Worm (Caenorhabditis elegans) whole organism, L4/young adult: ENCODE measurements around the gene T22B2.5.
A peak's percentile ranks its signal among the peaks of the same experiment; 100 is the strongest.

ENCODE experiments used
- W03F9.2 ChIP-seq: fragments of 150-350 bp; optimal IDR thresholded peaks from 2 replicates; lab custom pipeline; 2014; ENCODE audit warnings: missing biosample characterization, missing genetic modification characterization
- dao-5 ChIP-seq: sonication (generic microtip); optimal IDR thresholded peaks from 2 replicates; lab custom pipeline; 2016; ENCODE audit warnings: missing genotype, missing genetic modification characterization, moderate library complexity, missing compliant biosample characterization
- him-1 ChIP-seq: sonication (generic microtip); optimal IDR thresholded peaks from 2 replicates; lab custom pipeline; 2016; ENCODE audit warnings: missing genotype, missing genetic modification reagents, missing genetic modification characterization, missing compliant biosample characterization

T22B2.5 gene

ce11 chrX:3911280-3911679 is at the start of gene T22B2.5:
TSS of gene T22B2.5 (minus strand) at chrX:3911380.
- TF ChIP-seq W03F9.2 (tag; lab: Kevin White, UChicago) (no peak), him-1 (tag; lab: Kevin White, UChicago) (no peak), dao-5 (tag; lab: Kevin White, UChicago) (no peak)

- no peak for TF ChIP-seq W03F9.2 (tag; lab: Kevin White, UChicago)
- no peak for TF ChIP-seq dao-5 (tag; lab: Kevin White, UChicago)
- no peak for TF ChIP-seq him-1 (tag; lab: Kevin White, UChicago)
Observed at ce11 chrX:3960345-3960744, 49.2 kb upstream of the T22B2.5 start.

- no peak for TF ChIP-seq W03F9.2 (tag; lab: Kevin White, UChicago)
- no peak for TF ChIP-seq dao-5 (tag; lab: Kevin White, UChicago)
- TF ChIP-seq him-1 (tag; lab: Kevin White, UChicago): no peak
Observed at ce11 chrX:3959221-3959620, 48.0 kb upstream of the T22B2.5 start.

ce11 chrX:3958252-3958651 is 47.1 kb upstream of the T22B2.5 start, which contains the start of gene lin-18:
TSS of gene lin-18 (plus strand) at chrX:3958552.
- TF ChIP-seq him-1 (tag; lab: Kevin White, UChicago): no peak
- no peak for TF ChIP-seq dao-5 (tag; lab: Kevin White, UChicago)
- no peak for TF ChIP-seq W03F9.2 (tag; lab: Kevin White, UChicago)

- TF ChIP-seq W03F9.2 (tag; lab: Kevin White, UChicago) (no peak), dao-5 (tag; lab: Kevin White, UChicago) (no peak), him-1 (tag; lab: Kevin White, UChicago) (no peak)
Observed at ce11 chrX:3957475-3958204, 46.5 kb upstream of the T22B2.5 start.

- TF ChIP-seq W03F9.2 (tag; lab: Kevin White, UChicago) (no peak), dao-5 (tag; lab: Kevin White, UChicago) (no peak), him-1 (tag; lab: Kevin White, UChicago) (no peak)
Observed at ce11 chrX:3952737-3953136, 41.6 kb upstream of the T22B2.5 start.

- TF ChIP-seq W03F9.2 (tag; lab: Kevin White, UChicago): no peak
- TF ChIP-seq dao-5 (tag; lab: Kevin White, UChicago): no peak
- TF ChIP-seq him-1 (tag; lab: Kevin White, UChicago): no peak
Observed at ce11 chrX:3949763-3950162, 38.6 kb upstream of the T22B2.5 start.

ce11 chrX:3949026-3949425 is 37.8 kb upstream of the T22B2.5 start:
- TF ChIP-seq him-1 (tag; lab: Kevin White, UChicago) (no peak), dao-5 (tag; lab: Kevin White, UChicago) (no peak), W03F9.2 (tag; lab: Kevin White, UChicago) (no peak)

- TF ChIP-seq him-1 (tag; lab: Kevin White, UChicago) (peak; percentile 28), dao-5 (tag; lab: Kevin White, UChicago) (no peak), W03F9.2 (tag; lab: Kevin White, UChicago) (no peak)
Observed at ce11 chrX:3945681-3946080, 34.5 kb upstream of the T22B2.5 start.

ce11 chrX:3944961-3945587 is 33.9 kb upstream of the T22B2.5 start:
- TF ChIP-seq him-1 (tag; lab: Kevin White, UChicago) (no peak), dao-5 (tag; lab: Kevin White, UChicago) (no peak), W03F9.2 (tag; lab: Kevin White, UChicago) (no peak)

ce11 chrX:3944073-3944472 is 32.9 kb upstream of the T22B2.5 start:
- no peak for TF ChIP-seq W03F9.2 (tag; lab: Kevin White, UChicago)
- no peak for TF ChIP-seq dao-5 (tag; lab: Kevin White, UChicago)
- no peak for TF ChIP-seq him-1 (tag; lab: Kevin White, UChicago)

- TF ChIP-seq dao-5 (tag; lab: Kevin White, UChicago): no peak
- no peak for TF ChIP-seq W03F9.2 (tag; lab: Kevin White, UChicago)
- TF ChIP-seq him-1 (tag; lab: Kevin White, UChicago): no peak
Observed at ce11 chrX:3943213-3943612, 32.0 kb upstream of the T22B2.5 start, which contains the start of gene ptp-4A2. TSS of gene ptp-4A2 (minus strand) at chrX:3943313.

- TF ChIP-seq dao-5 (tag; lab: Kevin White, UChicago) (no peak), him-1 (tag; lab: Kevin White, UChicago) (no peak), W03F9.2 (tag; lab: Kevin White, UChicago) (no peak)
Observed at ce11 chrX:3942267-3942666, 31.1 kb upstream of the T22B2.5 start, which contains the start of gene T19D2.13. TSS of gene T19D2.13 (minus strand) at chrX:3942367.
